Fruit fly (Drosophila melanogaster) whole organism, adult: Measurements from ENCODE around the gene Cdc42.

Experiments
- CG14711 ChIP-seq: fragments of 200-800 bp; sonication (Bioruptor generic); optimal IDR thresholded peaks from 2 replicates; lab custom pipeline; 2018; ENCODE audit warnings: missing biosample characterization, mild to moderate bottlenecking, missing genetic modification characterization, moderate library complexity
- CG33017 ChIP-seq: fragments of 200-800 bp; sonication (Bioruptor generic); optimal IDR thresholded peaks from 2 replicates; lab custom pipeline; 2018; ENCODE audit warnings: missing biosample characterization, mild to moderate bottlenecking, missing genetic modification characterization, moderate library complexity
- CG5204 ChIP-seq: fragments of 200-800 bp; sonication (Bioruptor generic); optimal IDR thresholded peaks from 2 replicates; lab custom pipeline; 2016; ENCODE audit warnings: missing biosample characterization, missing genetic modification characterization
- bab1 ChIP-seq: fragments of 200-800 bp; sonication (Bioruptor generic); optimal IDR thresholded peaks from 3 replicates; lab custom pipeline; 2019; ENCODE audit warnings: missing biosample characterization, mild to moderate bottlenecking, missing genetic modification characterization, moderate library complexity
- cnc ChIP-seq, 2 experiments: fragments of >200 bp; optimal IDR thresholded peaks; 2 replicates each; lab custom pipeline; 2017
- toe ChIP-seq: fragments of 200-800 bp; sonication (Bioruptor generic); optimal IDR thresholded peaks from 2 replicates; lab custom pipeline; 2016; ENCODE audit warnings: missing biosample characterization, missing genetic modification characterization

dm6 chrX:19714816-19715215 is 17.9 kb downstream of the Cdc42 start:
- no peak for TF ChIP-seq cnc (optimal IDR thresholded peaks at IDR 0.05; lab: Kevin White, UChicago)
- TF ChIP-seq CG14711, result no peak
- TF ChIP-seq CG33017 (tag; lab: Kevin White, UChicago), result no peak
- no peak for TF ChIP-seq toe (GFP tag; lab: Kevin White, UChicago)
- no peak for TF ChIP-seq CG5204 (GFP tag; lab: Kevin White, UChicago)
- no peak for TF ChIP-seq bab1 (GFP tag; lab: Kevin White, UChicago)
